Fruit fly (Drosophila melanogaster): ENCODE results near the gene Tlk.

DNA sequence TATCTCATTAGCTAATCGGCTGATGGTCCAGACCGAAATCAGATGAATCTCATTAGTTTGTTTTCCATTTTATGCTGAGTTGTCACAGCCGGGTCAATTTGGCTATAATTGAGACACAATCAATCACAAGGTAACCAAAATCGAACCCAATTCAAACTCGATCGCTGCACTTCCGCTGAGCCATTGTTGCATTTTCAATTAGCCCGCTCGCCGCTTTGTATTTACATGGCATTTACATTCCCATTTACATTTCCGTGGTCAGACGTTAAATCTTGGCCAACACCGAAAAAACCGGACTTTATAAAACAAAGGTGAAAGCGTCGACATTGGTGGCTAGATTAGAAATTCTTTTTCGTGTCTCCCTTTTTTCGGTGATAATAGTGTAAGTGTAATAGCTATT lies 105.3 kb downstream of the Tlk start:
- no peak for TF ChIP-seq Crg-1 (GFP tag; optimal IDR thresholded peaks at IDR 0.05)
- no peak for TF ChIP-seq toe (GFP tag; optimal IDR thresholded peaks at IDR 0.05)
- no peak for TF ChIP-seq CG5204 (GFP tag; optimal IDR thresholded peaks at IDR 0.05)
- TF ChIP-seq Hr96 (GFP tag; optimal IDR thresholded peaks at IDR 0.05), result no peak
- no peak for TF ChIP-seq pad (GFP tag; optimal IDR thresholded peaks at IDR 0.05)
- no peak for TF ChIP-seq CG1620 (GFP tag; optimal IDR thresholded peaks at IDR 0.05)
- TF ChIP-seq cnc (optimal IDR thresholded peaks at IDR 0.05), result no peak
- no peak for TF ChIP-seq Clk (GFP tag; optimal IDR thresholded peaks at IDR 0.05)
- no peak for TF ChIP-seq CG7101 (tag; optimal IDR thresholded peaks at IDR 0.05)
- TF ChIP-seq cic (GFP tag; optimal IDR thresholded peaks at IDR 0.05), result no peak
- no peak for TF ChIP-seq ovo (GFP tag; optimal IDR thresholded peaks at IDR 0.05)
